Worm (Caenorhabditis elegans) whole organism, late embryonic: ENCODE results near the gene nduf-9.

ENCODE experiments used
- ceh-24 ChIP-seq: sonication (generic microtip); optimal IDR thresholded peaks from 2 replicates; lab custom pipeline; 2016; ENCODE audit warnings: mild to moderate bottlenecking, missing genetic modification characterization, missing compliant biosample characterization
- hlh-8 ChIP-seq: sonication (generic microtip); optimal IDR thresholded peaks from 2 replicates; lab custom pipeline; 2016; ENCODE audit warnings: missing genotype, missing genetic modification characterization, missing compliant biosample characterization
- pqm-1 ChIP-seq: sonication (generic microtip); optimal IDR thresholded peaks from 2 replicates; lab custom pipeline; 2016; ENCODE audit warnings: missing genetic modification characterization, missing compliant biosample characterization
- unc-3 ChIP-seq, 2 experiments: fragments of 200-800 bp in 1 of 2; sonication (Bioruptor generic) in 1 of 2; sonication (generic microtip) in 1 of 2; conservative IDR thresholded peaks in 1 of 2; optimal IDR thresholded peaks in 1 of 2; 2 replicates each; pipeline versions ENCODE4 v1.3.6 to Lab custom; 2016 to 2022; ENCODE audit warnings: missing compliant biosample characterization in 2 of 2, missing genetic modification characterization in 2 of 2, missing genetic modification reagents in 1 of 2

ce11 chrIII:3203589-3203988, 44.8 kb downstream of the nduf-9 start:
- no peak for TF ChIP-seq ceh-24 (tag; lab: Kevin White, UChicago)
- TF ChIP-seq unc-3 (GFP tag; conservative IDR thresholded peaks at IDR 0.05; lab: Robert Waterston, UW) = no peak
- TF ChIP-seq unc-3 (tag; optimal IDR thresholded peaks at IDR 0.05; lab: Kevin White, UChicago) = no peak
- TF ChIP-seq pqm-1 (tag; lab: Kevin White, UChicago) = no peak
- TF ChIP-seq hlh-8 = no peak
